Fruit fly (Drosophila melanogaster) whole organism: ENCODE results near the gene dsx.
A peak's percentile ranks its signal among the peaks of the same experiment; 100 is the strongest.

Source experiments
- CG8478 ChIP-seq: fragments of >200 bp; optimal IDR thresholded peaks from 2 replicates; lab custom pipeline; 2018; ENCODE audit warnings: inconsistent platforms
- Dll ChIP-seq: fragments of >200 bp; optimal IDR thresholded peaks from 2 replicates; lab custom pipeline; 2017
- EcR ChIP-seq, 2 experiments: fragments of >200 bp; optimal IDR thresholded peaks; 2 replicates each; lab custom pipeline; 2017; ENCODE audit warnings: missing biosample characterization in 2 of 2, missing genetic modification characterization in 2 of 2, missing genetic modification reagents in 2 of 2
- pan ChIP-seq: fragments of >200 bp; optimal IDR thresholded peaks from 2 replicates; lab custom pipeline; 2017
- psq ChIP-seq: fragments of >200 bp; optimal IDR thresholded peaks from 2 replicates; lab custom pipeline; 2017
- usp ChIP-seq: fragments of >200 bp; optimal IDR thresholded peaks from 2 replicates; lab custom pipeline; 2017; ENCODE audit warnings: missing biosample characterization, missing genetic modification characterization, mixed read lengths

dsx gene

dm6 chr3R:7899277-7899676 is 67.9 kb downstream of the dsx start:
- no peak for TF ChIP-seq usp

- TF ChIP-seq psq (lab: Kevin White, UChicago) (no peak), Dll (lab: Kevin White, UChicago) (no peak), usp (no peak), EcR (GFP tag; optimal IDR thresholded peaks at IDR 0.05; lab: Kevin White, UChicago) (no peak), pan (lab: Kevin White, UChicago) (no peak), CG8478 (lab: Kevin White, UChicago) (no peak)
Measured at dm6 chr3R:7895457-7895856, 71.8 kb downstream of the dsx start.

dm6 chr3R:7894586-7894985 is 72.6 kb downstream of the dsx start:
- TF ChIP-seq CG8478 (lab: Kevin White, UChicago) (no peak), usp (no peak), EcR (GFP tag; optimal IDR thresholded peaks at IDR 0.05; lab: Kevin White, UChicago) (no peak)

- no peak for TF ChIP-seq usp
- no peak for TF ChIP-seq pan (lab: Kevin White, UChicago)
- no peak for TF ChIP-seq EcR (GFP tag; optimal IDR thresholded peaks at IDR 0.05; lab: Kevin White, UChicago)
- TF ChIP-seq psq (lab: Kevin White, UChicago): no peak
- TF ChIP-seq CG8478 (lab: Kevin White, UChicago): no peak
Measured at dm6 chr3R:7892246-7893000, 74.8 kb downstream of the dsx start.

DNA sequence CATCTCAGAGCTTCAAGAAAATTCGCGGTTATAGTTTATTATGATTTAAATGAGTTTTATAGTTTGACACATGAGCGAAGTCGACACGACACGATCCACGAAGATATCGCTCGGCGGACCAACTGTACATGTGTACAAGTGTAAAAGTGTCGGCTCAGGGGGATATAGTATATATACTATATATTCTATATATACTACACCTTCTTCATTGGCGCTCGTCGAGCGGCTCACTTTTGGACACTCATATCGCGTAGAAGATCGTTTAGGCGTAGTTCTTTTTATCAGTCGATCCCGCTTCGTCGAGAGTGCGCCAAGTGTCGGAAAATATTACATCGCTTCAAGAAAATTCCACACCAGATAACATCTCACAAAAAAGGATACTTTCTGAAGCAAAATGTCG is 76.2 kb downstream of the dsx start, which contains the start of gene wtrw:
Gene wtrw (plus strand): TSS at position 301 of the 400 bp plus-strand sequence.
- TF ChIP-seq CG8478 (lab: Kevin White, UChicago) (no peak), Dll (lab: Kevin White, UChicago) (no peak), pan (lab: Kevin White, UChicago) (no peak), EcR (GFP tag; optimal IDR thresholded peaks at IDR 0.05; lab: Kevin White, UChicago) (no peak), psq (lab: Kevin White, UChicago) (no peak), usp (no peak)

- no peak for TF ChIP-seq Dll (lab: Kevin White, UChicago)
Measured at dm6 chr3R:7886859-7887190, 80.4 kb downstream of the dsx start, which contains the start of gene ArgRS-m. Gene ArgRS-m, plus strand, starts transcription at chr3R:7887045.

DNA sequence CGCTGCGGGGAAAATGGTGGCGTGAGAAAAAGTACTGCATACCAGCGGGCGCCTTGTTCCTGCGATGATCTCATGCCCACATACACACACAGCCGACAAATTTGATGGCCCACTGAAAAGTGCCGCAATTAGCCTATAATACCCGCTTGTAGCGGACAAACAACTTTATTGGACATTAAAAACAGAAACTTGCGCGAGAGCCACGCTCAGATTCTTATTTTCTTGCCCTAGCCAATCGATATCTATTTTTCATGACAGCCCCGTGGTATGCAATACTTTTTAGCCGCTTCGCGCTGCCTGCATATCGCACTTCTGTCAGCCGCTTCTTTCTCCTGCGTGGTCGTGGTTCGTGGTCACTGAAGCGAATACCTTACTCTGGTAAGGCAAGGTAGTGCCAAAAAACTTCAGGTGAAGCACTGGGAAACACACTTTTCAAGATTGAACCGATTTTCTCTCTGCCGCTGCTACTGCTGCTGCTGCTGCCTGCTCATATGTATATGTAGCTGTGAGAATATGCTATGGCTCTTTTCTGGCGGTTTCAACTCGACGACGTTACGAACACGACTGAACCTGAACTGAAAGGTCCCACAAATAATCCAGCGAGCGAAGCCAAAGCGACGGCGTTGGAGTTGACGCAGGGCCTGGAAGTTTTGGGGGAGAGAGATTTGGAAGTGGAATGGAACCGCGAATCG is 80.9 kb downstream of the dsx start, which contains the start of gene CG17816:
Gene CG17816 (minus strand): TSS at position 567 of the 692 bp plus-strand sequence.
- peak; percentile 26 for TF ChIP-seq Dll (lab: Kevin White, UChicago)
- no peak for TF ChIP-seq usp

DNA sequence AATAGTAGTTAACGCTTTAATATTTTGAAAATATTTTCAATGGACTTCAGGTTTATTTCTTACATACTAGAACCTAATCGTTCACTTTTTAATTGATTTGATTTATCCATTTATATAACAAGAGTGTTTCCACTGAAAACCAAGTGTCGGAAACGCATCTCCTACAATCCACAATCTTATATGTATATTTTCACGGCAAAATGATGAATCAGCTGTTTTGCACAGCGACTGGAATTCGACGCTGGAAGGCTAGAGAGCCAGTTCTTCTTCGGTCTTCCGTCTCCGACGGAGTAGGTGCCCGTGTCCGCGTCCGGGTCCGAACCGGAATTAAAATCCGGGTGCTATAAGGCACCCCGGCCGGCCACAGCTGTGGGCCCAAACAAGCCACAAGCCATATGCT is 82.8 kb downstream of the dsx start:
- TF ChIP-seq EcR (GFP tag; optimal IDR thresholded peaks at IDR 0.05; lab: Kevin White, UChicago) (no peak), pan (lab: Kevin White, UChicago) (no peak), CG8478 (lab: Kevin White, UChicago) (no peak), psq (lab: Kevin White, UChicago) (no peak), Dll (lab: Kevin White, UChicago) (no peak)
